Worm (Caenorhabditis elegans) whole organism, L4 larva: ENCODE measurements around the gene Y66H1A.5.

ENCODE experiments used
- F10B5.3 ChIP-seq: sonication (generic microtip); optimal IDR thresholded peaks from 2 replicates; lab custom pipeline; 2016; ENCODE audit warnings: mild to moderate bottlenecking, missing genetic modification characterization, missing compliant biosample characterization
- F37D6.2 ChIP-seq: sonication (generic microtip); optimal IDR thresholded peaks from 2 replicates; lab custom pipeline; 2016; ENCODE audit warnings: mild to moderate bottlenecking, missing genetic modification characterization, missing compliant biosample characterization
- F44E2.7 ChIP-seq: fragments of 200-800 bp; sonication (Bioruptor generic); IDR thresholded peaks from 2 replicates; pipeline ENCODE4 v2.1.2; 2022; ENCODE audit warnings: missing genetic modification characterization, missing compliant biosample characterization
- R02D3.7 ChIP-seq: fragments of 150-350 bp; sonication (generic microtip); optimal IDR thresholded peaks from 3 replicates; lab custom pipeline; 2014; ENCODE audit warnings: missing biosample characterization, missing genetic modification characterization
- T20F7.1 ChIP-seq: fragments of 200-800 bp; sonication (Bioruptor generic); optimal IDR thresholded peaks from 2 replicates; lab custom pipeline; 2018; ENCODE audit warnings: mild to moderate bottlenecking, missing genetic modification characterization, missing compliant biosample characterization
- T26A8.4 ChIP-seq: fragments of 200-800 bp; sonication (Bioruptor generic); IDR thresholded peaks from 2 replicates; pipeline ENCODE4 v1.3.6; 2022; ENCODE audit warnings: missing genetic modification characterization, missing compliant biosample characterization
- Y5F2A.4 ChIP-seq: fragments of 200-800 bp; sonication (Bioruptor generic); optimal IDR thresholded peaks from 2 replicates; lab custom pipeline; 2018; ENCODE audit warnings: mild to moderate bottlenecking, missing genetic modification characterization, missing compliant biosample characterization
- ZK337.2 ChIP-seq: fragments of 200-800 bp; sonication (Bioruptor generic); IDR thresholded peaks from 2 replicates; pipeline ENCODE4 v1.3.6; 2022; ENCODE audit warnings: missing genetic modification reagents, missing genetic modification characterization, missing compliant biosample characterization
- aly-2 ChIP-seq: sonication (generic microtip); optimal IDR thresholded peaks from 2 replicates; lab custom pipeline; 2018; ENCODE audit warnings: missing biosample characterization, missing genetic modification characterization
- ceh-32 ChIP-seq: sonication (generic microtip); optimal IDR thresholded peaks from 2 replicates; lab custom pipeline; 2016; ENCODE audit warnings: mild to moderate bottlenecking, missing genetic modification characterization, missing compliant biosample characterization; ENCODE audit not compliant: poor library complexity
- ceh-44 ChIP-seq: fragments of 200-800 bp; sonication (Bioruptor generic); IDR thresholded peaks from 2 replicates; pipeline ENCODE4 v1.3.6; 2022; ENCODE audit warnings: missing genetic modification reagents, missing genetic modification characterization, missing compliant biosample characterization
- ctbp-1 ChIP-seq: fragments of 200-800 bp; sonication (Bioruptor generic); IDR thresholded peaks from 2 replicates; pipeline ENCODE4 v1.3.6; 2022; ENCODE audit warnings: missing genetic modification reagents, missing genetic modification characterization, missing compliant biosample characterization
- daf-8 ChIP-seq: fragments of 200-800 bp; sonication (Bioruptor generic); IDR thresholded peaks from 2 replicates; pipeline ENCODE4 v1.3.6; 2022; ENCODE audit warnings: missing genetic modification characterization, missing compliant biosample characterization
- dpl-1 ChIP-seq: fragments of 150-350 bp; optimal IDR thresholded peaks from 2 replicates; lab custom pipeline; 2014; ENCODE audit warnings: missing biosample characterization, missing genetic modification reagents, missing genetic modification characterization
- duxl-1 ChIP-seq: sonication (generic microtip); optimal IDR thresholded peaks from 2 replicates; lab custom pipeline; 2016; ENCODE audit warnings: mild to moderate bottlenecking, missing genetic modification characterization, moderate library complexity, missing compliant biosample characterization; ENCODE audit not compliant: poor library complexity
- dve-1 ChIP-seq: sonication (generic microtip); optimal IDR thresholded peaks from 2 replicates; lab custom pipeline; 2017; ENCODE audit warnings: antibody characterized with exemption, mild to moderate bottlenecking, missing genetic modification characterization, missing compliant biosample characterization; ENCODE audit not compliant: insufficient read depth
- egl-43 ChIP-seq: fragments of 200-800 bp; sonication (Bioruptor generic); IDR thresholded peaks from 2 replicates; pipeline ENCODE4 v1.3.6; 2022; ENCODE audit warnings: missing genetic modification reagents, missing genetic modification characterization, missing compliant biosample characterization
- hmg-1.1 ChIP-seq: fragments of 200-800 bp; sonication (Bioruptor generic); IDR thresholded peaks from 2 replicates; pipeline ENCODE4 v1.3.6; 2022; ENCODE audit warnings: missing genetic modification reagents, missing genetic modification characterization, missing compliant biosample characterization
- jun-1 ChIP-seq: fragments of 150-350 bp; optimal IDR thresholded peaks from 2 replicates; lab custom pipeline; 2014; ENCODE audit warnings: missing biosample characterization, missing genetic modification reagents, missing genetic modification characterization
- lin-13 ChIP-seq: fragments of 150-350 bp; optimal IDR thresholded peaks from 2 replicates; lab custom pipeline; 2014; ENCODE audit warnings: missing biosample characterization, missing genetic modification reagents, missing genetic modification characterization
- lin-29 ChIP-seq: fragments of 200-800 bp; sonication (Bioruptor generic); IDR thresholded peaks from 2 replicates; pipeline ENCODE4 v1.3.6; 2022; ENCODE audit warnings: missing genetic modification reagents, missing genetic modification characterization, missing compliant biosample characterization
- lin-39 ChIP-seq: fragments of 150-350 bp; optimal IDR thresholded peaks from 2 replicates; lab custom pipeline; 2014; ENCODE audit warnings: missing biosample characterization, missing genetic modification reagents, missing genetic modification characterization
- madf-9 ChIP-seq: fragments of 200-800 bp; sonication (Bioruptor generic); conservative IDR thresholded peaks from 2 replicates; pipeline ENCODE4 v1.3.6; 2022; ENCODE audit warnings: missing genetic modification reagents, missing genetic modification characterization, missing compliant biosample characterization
- mdl-1 ChIP-seq, 2 experiments: fragments of 150-350 bp in 1 of 2; sonication (generic microtip) in 1 of 2; optimal IDR thresholded peaks; 2 replicates each; lab custom pipeline; 2014 to 2017; ENCODE audit warnings: missing biosample characterization in 2 of 2, missing genetic modification characterization in 2 of 2
- mes-2 ChIP-seq: sonication (generic microtip); optimal IDR thresholded peaks from 2 replicates; lab custom pipeline; 2016; ENCODE audit warnings: missing genotype, mild to moderate bottlenecking, missing genetic modification characterization, missing compliant biosample characterization; ENCODE audit not compliant: poor library complexity, severe bottlenecking
- mxl-2 ChIP-seq: fragments of 200-800 bp; sonication (Bioruptor generic); conservative IDR thresholded peaks from 2 replicates; pipeline ENCODE4 v1.3.6; 2022; ENCODE audit warnings: missing genetic modification reagents, missing genetic modification characterization, missing compliant biosample characterization
- mxl-3 ChIP-seq: fragments of 200-800 bp; sonication (Bioruptor generic); optimal IDR thresholded peaks from 2 replicates; lab custom pipeline; 2018; ENCODE audit warnings: mild to moderate bottlenecking, missing genetic modification characterization, missing compliant biosample characterization
- nhr-10 ChIP-seq: fragments of 150-350 bp; optimal IDR thresholded peaks from 2 replicates; lab custom pipeline; 2014; ENCODE audit warnings: missing biosample characterization, missing genetic modification characterization
- nhr-102 ChIP-seq: sonication (generic microtip); optimal IDR thresholded peaks from 2 replicates; lab custom pipeline; 2016; ENCODE audit warnings: mild to moderate bottlenecking, missing genetic modification characterization, moderate library complexity, missing compliant biosample characterization
- nhr-11 ChIP-seq: fragments of 150-350 bp; optimal IDR thresholded peaks from 2 replicates; lab custom pipeline; 2014; ENCODE audit warnings: missing biosample characterization, missing genetic modification characterization
- nhr-111 ChIP-seq: fragments of 200-800 bp; sonication (Bioruptor generic); optimal IDR thresholded peaks from 2 replicates; lab custom pipeline; 2018; ENCODE audit warnings: mild to moderate bottlenecking, missing genetic modification characterization, missing compliant biosample characterization
- nhr-237 ChIP-seq: sonication (generic microtip); optimal IDR thresholded peaks from 2 replicates; lab custom pipeline; 2017; ENCODE audit warnings: missing biosample characterization, missing genetic modification characterization
- nhr-28 ChIP-seq: fragments of 150-350 bp; optimal IDR thresholded peaks from 2 replicates; lab custom pipeline; 2014; ENCODE audit warnings: missing biosample characterization, missing genetic modification characterization
- nhr-41 ChIP-seq: fragments of 200-800 bp; sonication (Bioruptor generic); IDR thresholded peaks from 2 replicates; pipeline ENCODE4 v1.3.6; 2022; ENCODE audit warnings: missing genetic modification reagents, missing genetic modification characterization, missing compliant biosample characterization
- nhr-42 ChIP-seq: fragments of 200-800 bp; sonication (Bioruptor generic); IDR thresholded peaks from 2 replicates; pipeline ENCODE4 v1.3.6; 2022; ENCODE audit warnings: missing genetic modification characterization, missing compliant biosample characterization
- nhr-48 ChIP-seq: sonication (generic microtip); optimal IDR thresholded peaks from 2 replicates; lab custom pipeline; 2016; ENCODE audit warnings: mild to moderate bottlenecking, missing genetic modification characterization, missing compliant biosample characterization
- nhr-6 ChIP-seq: fragments of 150-350 bp; optimal IDR thresholded peaks from 2 replicates; lab custom pipeline; 2014; ENCODE audit warnings: missing biosample characterization, missing genetic modification characterization
- nhr-77 ChIP-seq: fragments of 150-350 bp; optimal IDR thresholded peaks from 2 replicates; lab custom pipeline; 2014; ENCODE audit warnings: missing biosample characterization, missing genetic modification characterization
- saeg-2 ChIP-seq: fragments of 200-800 bp; sonication (Bioruptor generic); IDR thresholded peaks from 2 replicates; pipeline ENCODE4 v1.3.6; 2022; ENCODE audit warnings: missing genetic modification reagents, missing genetic modification characterization, missing compliant biosample characterization
- set-16 ChIP-seq: fragments of 200-800 bp; sonication (Bioruptor generic); IDR thresholded peaks from 2 replicates; pipeline ENCODE4 v1.3.6; 2022; ENCODE audit warnings: missing genetic modification reagents, missing genetic modification characterization, missing compliant biosample characterization
- snpc-4 ChIP-seq: fragments of 150-350 bp; optimal IDR thresholded peaks from 2 replicates; lab custom pipeline; 2014; ENCODE audit warnings: missing biosample characterization, missing genetic modification characterization
- tag-97 ChIP-seq: fragments of 200-800 bp; sonication (Bioruptor generic); IDR thresholded peaks from 2 replicates; pipeline ENCODE4 v1.3.6; 2022; ENCODE audit warnings: missing genetic modification characterization, missing compliant biosample characterization
- tra-1 ChIP-seq: fragments of 200-800 bp; sonication (Bioruptor generic); IDR thresholded peaks from 2 replicates; pipeline ENCODE4 v1.3.6; 2022; ENCODE audit warnings: missing genetic modification reagents, missing genetic modification characterization, missing compliant biosample characterization
- unc-62 ChIP-seq, 3 experiments: fragments of 150-350 bp in 1 of 3; sonication (generic microtip); optimal IDR thresholded peaks in 2 of 3; peaks in 1 of 3; 1 replicate in 1 of 3; 2 replicates in 2 of 3; lab custom pipeline; 2014 to 2017; ENCODE audit warnings: missing biosample characterization in 3 of 3, missing genetic modification characterization in 3 of 3, missing genetic modification reagents in 3 of 3, missing genotype in 1 of 3
- vab-7 ChIP-seq: fragments of 200-800 bp; sonication (Bioruptor generic); IDR thresholded peaks from 2 replicates; pipeline ENCODE4 v1.3.6; 2022; ENCODE audit warnings: missing genetic modification reagents, missing genetic modification characterization, missing compliant biosample characterization
- zfp-2 ChIP-seq: sonication (generic microtip); optimal IDR thresholded peaks from 2 replicates; lab custom pipeline; 2016; ENCODE audit warnings: mild to moderate bottlenecking, missing genetic modification characterization, missing compliant biosample characterization
- zfp-3 ChIP-seq: fragments of 200-800 bp; sonication (Bioruptor generic); conservative IDR thresholded peaks from 2 replicates; pipeline ENCODE4 v1.3.6; 2022; ENCODE audit warnings: missing genetic modification reagents, missing genetic modification characterization, missing compliant biosample characterization
- zip-11 ChIP-seq: fragments of 200-800 bp; sonication (Bioruptor generic); IDR thresholded peaks from 2 replicates; pipeline ENCODE4 v1.3.6; 2022; ENCODE audit warnings: missing genetic modification characterization, missing compliant biosample characterization
- zip-2 ChIP-seq: fragments of 150-350 bp; optimal IDR thresholded peaks from 2 replicates; lab custom pipeline; 2014; ENCODE audit warnings: missing biosample characterization, missing genetic modification characterization
- ztf-11 ChIP-seq: fragments of 150-350 bp; optimal IDR thresholded peaks from 2 replicates; lab custom pipeline; 2014; ENCODE audit warnings: missing biosample characterization, missing genetic modification characterization
- ztf-7 ChIP-seq: fragments of 150-350 bp; optimal IDR thresholded peaks from 2 replicates; lab custom pipeline; 2014; ENCODE audit warnings: missing biosample characterization, missing genetic modification characterization

Gene Y66H1A.5

ce11 chrIV:443622-444021 lies 14.7 kb upstream of the Y66H1A.5 start, which contains the start of gene mrpl-55 (continued):
- TF ChIP-seq nhr-48 (tag; lab: Kevin White, UChicago): peak; percentile 11
- TF ChIP-seq ctbp-1: no peak
- TF ChIP-seq nhr-102 (tag; lab: Kevin White, UChicago): peak; percentile 55
- TF ChIP-seq ztf-11 (tag; lab: Kevin White, UChicago): no peak
- TF ChIP-seq zip-2 (tag; lab: Kevin White, UChicago): no peak
- TF ChIP-seq aly-2 (tag; lab: Kevin White, UChicago): no peak
- no peak for TF ChIP-seq ZK337.2
- TF ChIP-seq lin-29 (GFP tag; lab: Robert Waterston, UW): peak; percentile 72
- TF ChIP-seq nhr-10 (tag; lab: Kevin White, UChicago): no peak
- peak; percentile 95 for TF ChIP-seq dpl-1 (GFP tag; lab: Kevin White, UChicago)
- TF ChIP-seq hmg-1.1 (GFP tag; lab: Robert Waterston, UW): peak; percentile 71
- TF ChIP-seq zfp-2 (tag; lab: Kevin White, UChicago): no peak
- TF ChIP-seq vab-7 (GFP tag; lab: Robert Waterston, UW): no peak
- TF ChIP-seq nhr-77 (tag; lab: Kevin White, UChicago): peak; percentile 77
- TF ChIP-seq nhr-41 (GFP tag; lab: Robert Waterston, UW): no peak
- no peak for TF ChIP-seq madf-9
- TF ChIP-seq T26A8.4 (GFP tag; lab: Robert Waterston, UW): peak; percentile 62
- TF ChIP-seq saeg-2: no peak
- no peak for TF ChIP-seq tag-97 (GFP tag; lab: Robert Waterston, UW)
- no peak for TF ChIP-seq zfp-3 (GFP tag; lab: Robert Waterston, UW)
- no peak for TF ChIP-seq F10B5.3
- TF ChIP-seq F37D6.2: peak; percentile 56
- TF ChIP-seq snpc-4 (tag; lab: Kevin White, UChicago): no peak
- TF ChIP-seq mxl-2 (GFP tag; lab: Robert Waterston, UW): no peak
- peak; percentile 94 for TF ChIP-seq mes-2 (tag; lab: Kevin White, UChicago)
- peak; percentile 1 for TF ChIP-seq mxl-3 (GFP tag; lab: Kevin White, UChicago)
- no peak for TF ChIP-seq F44E2.7 (GFP tag; lab: Robert Waterston, UW)
- TF ChIP-seq T20F7.1 (GFP tag; lab: Kevin White, UChicago): peak; percentile 81
- no peak for TF ChIP-seq Y5F2A.4
- no peak for TF ChIP-seq set-16 (GFP tag; lab: Robert Waterston, UW)
- TF ChIP-seq nhr-28 (tag; lab: Kevin White, UChicago): peak; percentile 76
- TF ChIP-seq nhr-111: no peak
- no peak for TF ChIP-seq nhr-237 (tag; lab: Kevin White, UChicago)
- TF ChIP-seq lin-13 (GFP tag; lab: Kevin White, UChicago): peak; percentile 80
- TF ChIP-seq unc-62 (GFP tag; optimal IDR thresholded peaks at IDR 0.05 in 1 of 2; lab: Kevin White, UChicago): no peak
- no peak for TF ChIP-seq unc-62 (tag; optimal IDR thresholded peaks at IDR 0.05; lab: Kevin White, UChicago)
- TF ChIP-seq ceh-44 (GFP tag; lab: Robert Waterston, UW): no peak
- TF ChIP-seq ceh-32 (tag; lab: Kevin White, UChicago): no peak
- no peak for TF ChIP-seq tra-1 (GFP tag; lab: Robert Waterston, UW)
- TF ChIP-seq nhr-6 (tag; lab: Kevin White, UChicago): no peak
- peak; percentile 83 for TF ChIP-seq dve-1
- TF ChIP-seq daf-8 (GFP tag; lab: Robert Waterston, UW): no peak
- no peak for TF ChIP-seq nhr-42
- no peak for TF ChIP-seq jun-1 (tag; lab: Kevin White, UChicago)
- TF ChIP-seq ztf-7 (tag; lab: Kevin White, UChicago): peak; percentile 31
- TF ChIP-seq zip-11 (GFP tag; lab: Robert Waterston, UW): no peak
- TF ChIP-seq mdl-1 (tag; optimal IDR thresholded peaks at IDR 0.05; lab: Kevin White, UChicago): peak in 1 of 2 experiments; percentile 62
- no peak for TF ChIP-seq R02D3.7 (tag; lab: Kevin White, UChicago)
- TF ChIP-seq nhr-11: peak; percentile 65
- TF ChIP-seq duxl-1 (tag; lab: Kevin White, UChicago): peak; percentile 52
- no peak for TF ChIP-seq egl-43 (GFP tag; lab: Robert Waterston, UW)
- TF ChIP-seq lin-39 (tag; lab: Kevin White, UChicago): no peak
